Fruit fly (Drosophila melanogaster) whole organism, wandering third instar larva: ENCODE measurements around the gene Muc91C.

Source experiments
- HLH106 ChIP-seq: fragments of 200-800 bp; optimal IDR thresholded peaks from 3 replicates; lab custom pipeline; 2019; ENCODE audit warnings: missing biosample characterization, mild to moderate bottlenecking, missing genetic modification characterization, moderate library complexity
- foxo ChIP-seq, 2 experiments: fragments of 200-800 bp; sonication (Bioruptor generic); optimal IDR thresholded peaks; 2 replicates in 1 of 2; 3 replicates in 1 of 2; lab custom pipeline; 2016 to 2017; ENCODE audit warnings: missing biosample characterization in 2 of 2, missing genetic modification characterization in 2 of 2
- fru ChIP-seq: fragments of 200-800 bp; sonication (Bioruptor generic); optimal IDR thresholded peaks from 3 replicates; lab custom pipeline; 2016; ENCODE audit warnings: missing biosample characterization, mild to moderate bottlenecking, missing genetic modification characterization
- jim ChIP-seq: fragments of 175-275, 200-325 bp; sonication (Bioruptor generic); optimal IDR thresholded peaks from 2 replicates; lab custom pipeline; 2016; ENCODE audit warnings: missing biosample characterization, mild to moderate bottlenecking, missing genetic modification characterization
- psq ChIP-seq: fragments of 200-800 bp; sonication (Bioruptor generic); optimal IDR thresholded peaks from 3 replicates; lab custom pipeline; 2017; ENCODE audit warnings: missing biosample characterization, mild to moderate bottlenecking, missing genetic modification characterization, moderate library complexity
- sage ChIP-seq: fragments of 200-800 bp; sonication (Bioruptor generic); optimal IDR thresholded peaks from 2 replicates; lab custom pipeline; 2016; ENCODE audit warnings: missing biosample characterization, mild to moderate bottlenecking, missing genetic modification characterization
- usp ChIP-seq: fragments of >200 bp; optimal IDR thresholded peaks from 2 replicates; lab custom pipeline; 2017; ENCODE audit warnings: missing biosample characterization, missing genetic modification characterization

dm6 chr3R:18667659-18668248, 24.8 kb downstream of the Muc91C start, which contains the start of gene CG31229:
- TF ChIP-seq fru (GFP tag; lab: Kevin White, UChicago) (no peak), HLH106 (tag; lab: Kevin White, UChicago) (no peak), sage (GFP tag; lab: Kevin White, UChicago) (no peak), usp (no peak), foxo (GFP tag; optimal IDR thresholded peaks at IDR 0.05; lab: Kevin White, UChicago) (no peak), psq (GFP tag; lab: Kevin White, UChicago) (no peak), jim (GFP tag; lab: Kevin White, UChicago) (no peak)
